Fruit fly (Drosophila melanogaster) whole organism, embryonic: ENCODE data around the gene pyd.

ENCODE experiments used
- CG11504 ChIP-seq: fragments of 200-800 bp; sonication (Bioruptor generic); optimal IDR thresholded peaks from 3 replicates; lab custom pipeline; 2019; ENCODE audit warnings: missing biosample characterization, mild to moderate bottlenecking, missing genetic modification characterization, moderate library complexity
- CG12071 ChIP-seq: fragments of 200-800 bp; sonication (Bioruptor generic); optimal IDR thresholded peaks from 3 replicates; lab custom pipeline; 2018; ENCODE audit warnings: missing biosample characterization, mild to moderate bottlenecking, missing genetic modification characterization
- CG12391 ChIP-seq: fragments of 200-800 bp; sonication (Bioruptor generic); optimal IDR thresholded peaks from 3 replicates; lab custom pipeline; 2018; ENCODE audit warnings: missing biosample characterization, mild to moderate bottlenecking, missing genetic modification characterization, moderate library complexity
- CG14860 ChIP-seq: fragments of 200-800 bp; sonication (Bioruptor generic); IDR thresholded peaks from 3 replicates; pipeline ENCODE4 v1.3.6; 2022; ENCODE audit warnings: missing biosample characterization, missing genetic modification characterization; ENCODE audit not compliant: partially characterized antibody
- CG1602 ChIP-seq: fragments of 200-800 bp; sonication (Bioruptor generic); optimal IDR thresholded peaks from 3 replicates; lab custom pipeline; 2016; ENCODE audit warnings: missing biosample characterization, missing genetic modification characterization
- CG16815 ChIP-seq: fragments of 200-800 bp; sonication (Bioruptor generic); optimal IDR thresholded peaks from 3 replicates; lab custom pipeline; 2017; ENCODE audit warnings: missing biosample characterization, mild to moderate bottlenecking, missing genetic modification characterization
- CG18262 ChIP-seq: fragments of 200-800 bp; optimal IDR thresholded peaks from 3 replicates; lab custom pipeline; 2019; ENCODE audit warnings: missing biosample characterization, mild to moderate bottlenecking, missing genetic modification characterization, moderate library complexity
- CG2199 ChIP-seq: fragments of 200-800 bp; sonication (Bioruptor generic); IDR thresholded peaks from 3 replicates; pipeline ENCODE4 v1.3.6; 2022; ENCODE audit warnings: missing biosample characterization, missing genetic modification characterization
- CG2875 ChIP-seq: fragments of 200-800 bp; sonication (Bioruptor generic); optimal IDR thresholded peaks from 2 replicates; lab custom pipeline; 2017; ENCODE audit warnings: missing biosample characterization, mild to moderate bottlenecking, missing genetic modification characterization, missing genetic modification reagents
- CG3065 ChIP-seq: fragments of 200-800 bp; sonication (Bioruptor generic); optimal IDR thresholded peaks from 2 replicates; lab custom pipeline; 2016; ENCODE audit warnings: missing biosample characterization, missing genetic modification characterization
- CG33557 ChIP-seq: fragments of 200-800 bp; sonication (Bioruptor generic); optimal IDR thresholded peaks from 2 replicates; lab custom pipeline; 2019; ENCODE audit warnings: missing biosample characterization, mild to moderate bottlenecking, missing genetic modification characterization, moderate library complexity
- CG3847 ChIP-seq: fragments of 200-800 bp; sonication (Bioruptor generic); IDR thresholded peaks from 2 replicates; pipeline ENCODE4 v1.3.6; 2022; ENCODE audit warnings: missing biosample characterization, missing genetic modification characterization
- CG6254 ChIP-seq: fragments of 200-800 bp; sonication (Bioruptor generic); optimal IDR thresholded peaks from 3 replicates; lab custom pipeline; 2017; ENCODE audit warnings: mild to moderate bottlenecking, missing biosample characterization, missing genetic modification reagents, missing genetic modification characterization
- CG6791 ChIP-seq: fragments of 200-800 bp; sonication (Bioruptor generic); IDR thresholded peaks from 3 replicates; pipeline ENCODE4 v1.3.6; 2022; ENCODE audit warnings: missing biosample characterization, missing genetic modification characterization; ENCODE audit not compliant: partially characterized antibody
- CG7928 ChIP-seq: fragments of 200-800 bp; sonication (Bioruptor generic); optimal IDR thresholded peaks from 2 replicates; lab custom pipeline; 2017; ENCODE audit warnings: missing biosample characterization, mild to moderate bottlenecking, missing genetic modification characterization
- CG8924 ChIP-seq: fragments of 200-800 bp; optimal IDR thresholded peaks from 3 replicates; lab custom pipeline; 2019; ENCODE audit warnings: missing biosample characterization, mild to moderate bottlenecking, missing genetic modification characterization, moderate library complexity
- Dad ChIP-seq: fragments of 200-800 bp; sonication (Bioruptor generic); optimal IDR thresholded peaks from 3 replicates; lab custom pipeline; 2016; ENCODE audit warnings: missing biosample characterization, missing genetic modification characterization
- Dip2 ChIP-seq: fragments of 200-800 bp; sonication (Bioruptor generic); IDR thresholded peaks from 2 replicates; pipeline ENCODE4 v1.3.6; 2022; ENCODE audit warnings: missing biosample characterization, missing genetic modification characterization
- Hey ChIP-seq: fragments of 200-800 bp; sonication (Bioruptor generic); optimal IDR thresholded peaks from 3 replicates; lab custom pipeline; 2018; ENCODE audit warnings: missing biosample characterization, mild to moderate bottlenecking, missing genetic modification characterization
- Hr78 ChIP-seq, 2 experiments: fragments of 200-800 bp in 1 of 2; fragments of >200 bp in 1 of 2; sonication (Bioruptor generic) in 1 of 2; optimal IDR thresholded peaks; 2 replicates each; lab custom pipeline; 2017 to 2019; ENCODE audit warnings: missing biosample characterization in 2 of 2, missing genetic modification characterization in 2 of 2, mild to moderate bottlenecking in 1 of 2, moderate library complexity in 1 of 2
- Lim3 ChIP-seq: fragments of 200-800 bp; sonication (Bioruptor generic); IDR thresholded peaks from 2 replicates; pipeline ENCODE4 v1.3.6; 2022; ENCODE audit warnings: missing biosample characterization, missing genetic modification characterization
- Mrtf ChIP-seq: fragments of 200-800 bp; sonication (Bioruptor generic); IDR thresholded peaks from 3 replicates; pipeline ENCODE4 v1.3.6; 2022; ENCODE audit warnings: missing biosample characterization, missing genetic modification characterization
- Sin3A ChIP-seq: fragments of >200 bp; optimal IDR thresholded peaks from 2 replicates; lab custom pipeline; 2018
- Stat92E ChIP-seq, 3 experiments: fragments of >200 bp in 2 of 3; fragments of 200-800 bp in 1 of 3; sonication (Bioruptor generic) in 1 of 3; optimal IDR thresholded peaks; 2 replicates each; lab custom pipeline; 2017 to 2019; ENCODE audit warnings: missing biosample characterization in 3 of 3, missing genetic modification characterization in 3 of 3, mild to moderate bottlenecking in 1 of 3, moderate library complexity in 1 of 3
- ac ChIP-seq: fragments of 200-800 bp; sonication (Bioruptor generic); optimal IDR thresholded peaks from 3 replicates; lab custom pipeline; 2017; ENCODE audit warnings: missing biosample characterization, mild to moderate bottlenecking, missing genetic modification characterization
- ara ChIP-seq: fragments of 200-800 bp; sonication (Bioruptor generic); IDR thresholded peaks from 2 replicates; pipeline ENCODE4 v1.3.6; 2022; ENCODE audit warnings: missing biosample characterization, missing genetic modification characterization
- bsh ChIP-seq, 2 experiments: fragments of 200-800 bp; sonication (Bioruptor generic); optimal IDR thresholded peaks; 2 replicates each; lab custom pipeline; 2017 to 2018; ENCODE audit warnings: mild to moderate bottlenecking in 2 of 2, missing biosample characterization in 2 of 2, missing genetic modification characterization in 2 of 2, moderate library complexity in 1 of 2
- chn ChIP-seq: fragments of 200-800 bp; sonication (Bioruptor generic); optimal IDR thresholded peaks from 2 replicates; lab custom pipeline; 2016; ENCODE audit warnings: missing biosample characterization, missing genetic modification characterization
- crp ChIP-seq, 2 experiments: fragments of 200-800 bp; sonication (Bioruptor generic); optimal IDR thresholded peaks; 2 replicates in 1 of 2; 3 replicates in 1 of 2; lab custom pipeline; 2017; ENCODE audit warnings: missing biosample characterization in 2 of 2, missing genetic modification characterization in 2 of 2, mild to moderate bottlenecking in 1 of 2, moderate library complexity in 1 of 2
- cwo ChIP-seq: fragments of 200-800 bp; sonication (Bioruptor generic); optimal IDR thresholded peaks from 3 replicates; lab custom pipeline; 2017; ENCODE audit warnings: missing biosample characterization, missing genetic modification characterization, mild to moderate bottlenecking, moderate library complexity, missing genetic modification reagents
- dati ChIP-seq: fragments of 200-800 bp; sonication (Bioruptor generic); IDR thresholded peaks from 2 replicates; pipeline ENCODE4 v1.3.6; 2022; ENCODE audit warnings: missing biosample characterization, missing genetic modification characterization
- dmrt11E ChIP-seq: fragments of 200-800 bp; sonication (Bioruptor generic); optimal IDR thresholded peaks from 3 replicates; lab custom pipeline; 2018; ENCODE audit warnings: missing biosample characterization, mild to moderate bottlenecking, missing genetic modification characterization, moderate library complexity
- dmrt99B ChIP-seq: fragments of 200-800 bp; sonication (Bioruptor generic); optimal IDR thresholded peaks from 2 replicates; lab custom pipeline; 2018; ENCODE audit warnings: missing biosample characterization, mild to moderate bottlenecking, missing genetic modification characterization, moderate library complexity
- eve ChIP-seq, 2 experiments: fragments of >200 bp; optimal IDR thresholded peaks; 2 replicates each; lab custom pipeline; 2017; ENCODE audit warnings: missing biosample characterization in 2 of 2, missing genetic modification characterization in 2 of 2
- fd102C ChIP-seq: fragments of 200-800 bp; sonication (Bioruptor generic); optimal IDR thresholded peaks from 2 replicates; lab custom pipeline; 2018; ENCODE audit warnings: missing biosample characterization, mild to moderate bottlenecking, missing genetic modification characterization, moderate library complexity
- hb ChIP-seq: fragments of 200-800 bp; sonication (Bioruptor generic); IDR thresholded peaks from 3 replicates; pipeline ENCODE4 v1.3.6; 2022; ENCODE audit warnings: missing biosample characterization, missing genetic modification characterization; ENCODE audit not compliant: partially characterized antibody
- hth ChIP-seq: fragments of >200 bp; optimal IDR thresholded peaks from 2 replicates; lab custom pipeline; 2017; ENCODE audit warnings: inconsistent platforms
- klu ChIP-seq: fragments of 200-800 bp; sonication (Bioruptor generic); IDR thresholded peaks from 2 replicates; pipeline ENCODE4 v1.3.6; 2022; ENCODE audit warnings: missing biosample characterization, missing genetic modification characterization
- lola ChIP-seq, 3 experiments: fragments of >200 bp in 2 of 3; fragments of 200-800 bp in 1 of 3; sonication (Bioruptor generic) in 1 of 3; optimal IDR thresholded peaks; 2 replicates each; lab custom pipeline; 2017 to 2019; ENCODE audit warnings: missing biosample characterization in 3 of 3, missing genetic modification characterization in 3 of 3, mild to moderate bottlenecking in 1 of 3, moderate library complexity in 1 of 3
- mirr ChIP-seq: fragments of 200-800 bp; sonication (Bioruptor generic); optimal IDR thresholded peaks from 3 replicates; lab custom pipeline; 2018; ENCODE audit warnings: missing biosample characterization, mild to moderate bottlenecking, missing genetic modification characterization
- odd ChIP-seq: fragments of 200-800 bp; sonication (Bioruptor generic); optimal IDR thresholded peaks from 2 replicates; lab custom pipeline; 2017; ENCODE audit warnings: missing biosample characterization, mild to moderate bottlenecking, missing genetic modification characterization
- pho ChIP-seq: fragments of 200-800 bp; sonication (Bioruptor generic); optimal IDR thresholded peaks from 2 replicates; lab custom pipeline; 2016; ENCODE audit warnings: missing biosample characterization, missing genetic modification characterization
- shn ChIP-seq: fragments of 200-800 bp; sonication (Bioruptor generic); optimal IDR thresholded peaks from 3 replicates; lab custom pipeline; 2016; ENCODE audit warnings: missing biosample characterization, missing genetic modification characterization
- sim ChIP-seq: fragments of 200-800 bp; sonication (Bioruptor generic); IDR thresholded peaks from 2 replicates; pipeline ENCODE4 v1.3.6; 2022; ENCODE audit warnings: missing biosample characterization, missing genetic modification characterization
- sob ChIP-seq: fragments of 200-800 bp; sonication (Bioruptor generic); IDR thresholded peaks from 2 replicates; pipeline ENCODE4 v1.3.6; 2022; ENCODE audit warnings: missing biosample characterization, missing genetic modification characterization
- sug ChIP-seq: fragments of 200-800 bp; optimal IDR thresholded peaks from 2 replicates; lab custom pipeline; 2019; ENCODE audit warnings: missing biosample characterization, mild to moderate bottlenecking, missing genetic modification characterization, moderate library complexity
- tna ChIP-seq: fragments of 200-800 bp; sonication (Bioruptor generic); IDR thresholded peaks from 2 replicates; pipeline ENCODE4 v1.3.6; 2022; ENCODE audit warnings: missing biosample characterization, missing genetic modification characterization; ENCODE audit not compliant: partially characterized antibody
- toy ChIP-seq: fragments of 200-800 bp; sonication (Bioruptor generic); IDR thresholded peaks from 2 replicates; pipeline ENCODE4 v1.3.6; 2022; ENCODE audit warnings: missing biosample characterization, missing genetic modification characterization
- tup ChIP-seq: fragments of 200-800 bp; sonication (Bioruptor generic); optimal IDR thresholded peaks from 2 replicates; lab custom pipeline; 2016; ENCODE audit warnings: missing biosample characterization, mild to moderate bottlenecking, missing genetic modification characterization, moderate library complexity

The pyd gene

dm6 chr3R:8920091-8920733 lies 11.5 kb downstream of the pyd start (continued):
- TF ChIP-seq CG18262 (peak; percentile 67), CG7928 (no peak), CG6254 (GFP tag; lab: Kevin White, UChicago) (peak; percentile 35), eve (GFP tag; optimal IDR thresholded peaks at IDR 0.05; lab: Kevin White, UChicago) (no peak), CG11504 (tag; lab: Kevin White, UChicago) (peak; percentile 65), Mrtf (GFP tag; lab: Robert Waterston, UW) (0 out of 3 replicates have a peak, but pooled peaks have one; percentile 19), fd102C (GFP tag; lab: Kevin White, UChicago) (no peak), crp (GFP tag; optimal IDR thresholded peaks at IDR 0.05; lab: Kevin White, UChicago) (no peak), dmrt11E (tag; lab: Kevin White, UChicago) (no peak), Sin3A (no peak), ara (GFP tag; lab: Robert Waterston, UW) (peak; percentile 76), CG3847 (GFP tag; lab: Robert Waterston, UW) (no peak), sim (GFP tag; lab: Robert Waterston, UW) (no peak), dmrt99B (tag; lab: Kevin White, UChicago) (peak; percentile 65), pho (GFP tag; lab: Kevin White, UChicago) (no peak), CG33557 (GFP tag; lab: Kevin White, UChicago) (no peak), tup (no peak), CG6791 (GFP tag; lab: Robert Waterston, UW) (no peak), CG3065 (GFP tag; lab: Kevin White, UChicago) (no peak), ac (no peak), hb (GFP tag; lab: Robert Waterston, UW) (no peak), lola (GFP tag; optimal IDR thresholded peaks at IDR 0.05; lab: Kevin White, UChicago) (no peak), Stat92E (GFP tag; optimal IDR thresholded peaks at IDR 0.05; lab: Kevin White, UChicago) (peak in 1 of 3 experiments; percentile 6), Lim3 (GFP tag; lab: Robert Waterston, UW) (no peak), CG12071 (no peak), CG12391 (no peak), bsh (GFP tag; optimal IDR thresholded peaks at IDR 0.05; lab: Kevin White, UChicago) (peak in 1 of 2 experiments; percentile 33), sug (tag; lab: Kevin White, UChicago) (no peak), mirr (GFP tag; lab: Kevin White, UChicago) (no peak), dati (GFP tag; lab: Robert Waterston, UW) (no peak), CG2199 (GFP tag; lab: Robert Waterston, UW) (peak; percentile 74; the same call in 1 of the 3 replicates), CG2875 (GFP tag; lab: Kevin White, UChicago) (no peak), chn (no peak), shn (no peak), klu (GFP tag; lab: Robert Waterston, UW) (no peak), tna (no peak), Dad (GFP tag; lab: Kevin White, UChicago) (no peak), Hr78 (GFP tag; optimal IDR thresholded peaks at IDR 0.05; lab: Kevin White, UChicago) (no peak), CG16815 (GFP tag; lab: Kevin White, UChicago) (no peak), toy (GFP tag; lab: Robert Waterston, UW) (no peak), CG8924 (tag; lab: Kevin White, UChicago) (no peak), Hey (tag; lab: Kevin White, UChicago) (no peak), Dip2 (GFP tag; lab: Robert Waterston, UW) (no peak), cwo (no peak), odd (GFP tag; lab: Kevin White, UChicago) (no peak), sob (GFP tag; lab: Robert Waterston, UW) (no peak), CG14860 (GFP tag; lab: Robert Waterston, UW) (no peak), CG1602 (no peak), hth (lab: Kevin White, UChicago) (no peak)
